Worm (Caenorhabditis elegans): Measurements from ENCODE around the gene W09C2.9.

- no peak for TF ChIP-seq lin-13 (tag; optimal IDR thresholded peaks at IDR 0.05)
- TF ChIP-seq mab-5 (tag; optimal IDR thresholded peaks at IDR 0.05) = no peak
- TF ChIP-seq snpc-4 (tag; optimal IDR thresholded peaks at IDR 0.05) = no peak
- TF ChIP-seq elt-3 (tag; optimal IDR thresholded peaks at IDR 0.05) = no peak
These were observed 25.5 kb upstream of the W09C2.9 start, which contains the start of gene srm-3 for ce11 chrIV:9648682-9649081.

Data from whole organism, mixed stage, embryonic.